Worm (Caenorhabditis elegans) whole organism, L1 larva: ENCODE results near the gene sumv-1.

Experiments
- C04F5.9 ChIP-seq: sonication (generic microtip); optimal IDR thresholded peaks from 2 replicates; lab custom pipeline; 2016; ENCODE audit warnings: missing genetic modification characterization, missing compliant biosample characterization
- C16A3.4 ChIP-seq: fragments of 150-350 bp; optimal IDR thresholded peaks from 2 replicates; lab custom pipeline; 2014; ENCODE audit warnings: missing biosample characterization, missing genetic modification characterization
- F16B12.6 ChIP-seq: fragments of 150-350 bp; optimal IDR thresholded peaks from 2 replicates; lab custom pipeline; 2014; ENCODE audit warnings: missing biosample characterization, missing genetic modification characterization
- alr-1 ChIP-seq: fragments of 200-800 bp; sonication (Bioruptor generic); optimal IDR thresholded peaks from 2 replicates; lab custom pipeline; 2018; ENCODE audit warnings: borderline replicate concordance, mild to moderate bottlenecking, missing genetic modification characterization, missing compliant biosample characterization
- aly-2 ChIP-seq: fragments of 150-350 bp; optimal IDR thresholded peaks from 2 replicates; lab custom pipeline; 2014; ENCODE audit warnings: missing biosample characterization, missing genetic modification characterization
- ama-1 ChIP-seq: fragments of 150-350 bp; optimal IDR thresholded peaks from 2 replicates; lab custom pipeline; 2014
- ceh-63 ChIP-seq: fragments of 200-800 bp; sonication (Bioruptor generic); optimal IDR thresholded peaks from 2 replicates; lab custom pipeline; 2018; ENCODE audit warnings: mild to moderate bottlenecking, missing genetic modification characterization, missing compliant biosample characterization
- ceh-8 ChIP-seq: fragments of 200-800 bp; sonication (Bioruptor generic); optimal IDR thresholded peaks from 2 replicates; lab custom pipeline; 2018; ENCODE audit warnings: mild to moderate bottlenecking, missing genetic modification characterization, moderate library complexity, missing compliant biosample characterization
- ceh-88 ChIP-seq: fragments of 200-800 bp; sonication (Bioruptor generic); IDR thresholded peaks from 2 replicates; pipeline ENCODE4 v1.3.6; 2022; ENCODE audit warnings: missing genetic modification characterization, missing compliant biosample characterization
- ceh-90 ChIP-seq: sonication (generic microtip); optimal IDR thresholded peaks from 2 replicates; lab custom pipeline; 2016; ENCODE audit warnings: missing genetic modification characterization, missing compliant biosample characterization
- ces-1 ChIP-seq: fragments of 150-350 bp; optimal IDR thresholded peaks from 2 replicates; lab custom pipeline; 2014; ENCODE audit warnings: missing biosample characterization, missing genetic modification reagents, missing genetic modification characterization
- dsc-1 ChIP-seq: sonication (generic microtip); optimal IDR thresholded peaks from 2 replicates; lab custom pipeline; 2016; ENCODE audit warnings: mild to moderate bottlenecking, missing genetic modification characterization, missing compliant biosample characterization
- efl-3 ChIP-seq: fragments of 200-800 bp; sonication (Bioruptor generic); optimal IDR thresholded peaks from 2 replicates; lab custom pipeline; 2018; ENCODE audit warnings: mild to moderate bottlenecking, missing genetic modification characterization, missing compliant biosample characterization
- elt-2 ChIP-seq: sonication (generic microtip); optimal IDR thresholded peaks from 2 replicates; lab custom pipeline; 2016; ENCODE audit warnings: missing genetic modification characterization, mild to moderate bottlenecking, inconsistent platforms, missing compliant biosample characterization, missing genetic modification reagents
- fkh-4 ChIP-seq: sonication (generic microtip); optimal IDR thresholded peaks from 2 replicates; lab custom pipeline; 2016; ENCODE audit warnings: missing compliant biosample characterization, missing genetic modification characterization, borderline replicate concordance
- fkh-8 ChIP-seq: sonication (generic microtip); optimal IDR thresholded peaks from 2 replicates; lab custom pipeline; 2016; ENCODE audit warnings: mild to moderate bottlenecking, missing genetic modification characterization, missing compliant biosample characterization
- fos-1 ChIP-seq: fragments of 150-350 bp; optimal IDR thresholded peaks from 2 replicates; lab custom pipeline; 2014; ENCODE audit warnings: missing biosample characterization, missing genetic modification characterization
- grh-1 ChIP-seq: fragments of 200-800 bp; sonication (Bioruptor generic); IDR thresholded peaks from 2 replicates; pipeline ENCODE4 v1.3.6; 2022; ENCODE audit warnings: missing genetic modification reagents, missing genetic modification characterization, missing compliant biosample characterization
- irx-1 ChIP-seq: sonication (generic microtip); optimal IDR thresholded peaks from 2 replicates; lab custom pipeline; 2016; ENCODE audit warnings: missing genetic modification characterization, missing compliant biosample characterization
- lin-13 ChIP-seq: fragments of 150-350 bp; optimal IDR thresholded peaks from 2 replicates; lab custom pipeline; 2014; ENCODE audit warnings: missing biosample characterization, missing genetic modification reagents, missing genetic modification characterization
- lin-15B ChIP-seq: fragments of 150-350 bp; sonication (generic microtip); optimal IDR thresholded peaks from 3 replicates; lab custom pipeline; 2014; ENCODE audit warnings: missing biosample characterization, missing genetic modification characterization
- lin-39 ChIP-seq: fragments of 150-350 bp; optimal IDR thresholded peaks from 2 replicates; lab custom pipeline; 2014; ENCODE audit warnings: missing biosample characterization, missing genetic modification reagents, missing genetic modification characterization
- lir-3 ChIP-seq: sonication (generic microtip); optimal IDR thresholded peaks from 2 replicates; lab custom pipeline; 2016; ENCODE audit warnings: mild to moderate bottlenecking, missing genetic modification characterization, moderate library complexity, missing compliant biosample characterization; ENCODE audit not compliant: poor library complexity
- lsy-2 ChIP-seq, 2 experiments: fragments of 150-350 bp; optimal IDR thresholded peaks; 2 replicates each; lab custom pipeline; 2014; ENCODE audit warnings: missing biosample characterization in 2 of 2, missing genetic modification characterization in 2 of 2
- mef-2 ChIP-seq: fragments of 150-350 bp; optimal IDR thresholded peaks from 2 replicates; lab custom pipeline; 2014; ENCODE audit warnings: missing biosample characterization, missing genetic modification characterization
- mep-1 ChIP-seq: fragments of 150-350 bp; optimal IDR thresholded peaks from 2 replicates; lab custom pipeline; 2014; ENCODE audit warnings: missing biosample characterization, missing genetic modification characterization
- nhr-11 ChIP-seq: fragments of 150-350 bp; optimal IDR thresholded peaks from 2 replicates; lab custom pipeline; 2014; ENCODE audit warnings: missing biosample characterization, missing genetic modification characterization
- nhr-19 ChIP-seq: fragments of 200-800 bp; sonication (Bioruptor generic); conservative IDR thresholded peaks from 2 replicates; pipeline ENCODE4 v1.3.6; 2022; ENCODE audit warnings: missing genetic modification characterization, missing compliant biosample characterization
- nhr-20 ChIP-seq: sonication (generic microtip); optimal IDR thresholded peaks from 2 replicates; lab custom pipeline; 2016; ENCODE audit warnings: mild to moderate bottlenecking, missing genetic modification characterization, missing compliant biosample characterization
- nhr-237 ChIP-seq: fragments of 150-350 bp; optimal IDR thresholded peaks from 2 replicates; lab custom pipeline; 2014; ENCODE audit warnings: missing biosample characterization, missing genetic modification characterization
- nhr-47 ChIP-seq: sonication (generic microtip); optimal IDR thresholded peaks from 2 replicates; lab custom pipeline; 2016; ENCODE audit warnings: mild to moderate bottlenecking, missing genetic modification characterization, moderate library complexity, missing compliant biosample characterization
- nhr-71 ChIP-seq: sonication (generic microtip); optimal IDR thresholded peaks from 2 replicates; lab custom pipeline; 2016; ENCODE audit warnings: mild to moderate bottlenecking, missing genetic modification characterization, moderate library complexity, missing compliant biosample characterization
- nhr-76 ChIP-seq: sonication (generic microtip); optimal IDR thresholded peaks from 2 replicates; lab custom pipeline; 2017; ENCODE audit warnings: missing biosample characterization, missing genetic modification characterization
- nhr-77 ChIP-seq: fragments of 150-350 bp; optimal IDR thresholded peaks from 2 replicates; lab custom pipeline; 2014; ENCODE audit warnings: missing biosample characterization, missing genetic modification characterization
- nhr-84 ChIP-seq: sonication (generic microtip); optimal IDR thresholded peaks from 2 replicates; lab custom pipeline; 2017; ENCODE audit warnings: missing biosample characterization, missing genetic modification characterization
- nhr-85 ChIP-seq: sonication (generic microtip); peaks from one replicate; lab custom pipeline; 2016; ENCODE audit warnings: missing genetic modification characterization, inconsistent platforms, missing compliant biosample characterization
- nhr-90 ChIP-seq: sonication (generic microtip); optimal IDR thresholded peaks from 2 replicates; lab custom pipeline; 2016; ENCODE audit warnings: mild to moderate bottlenecking, missing genetic modification characterization, missing compliant biosample characterization; ENCODE audit not compliant: poor library complexity
- rnt-1 ChIP-seq: sonication (generic microtip); optimal IDR thresholded peaks from 2 replicates; lab custom pipeline; 2016; ENCODE audit warnings: mild to moderate bottlenecking, missing genetic modification characterization, moderate library complexity, missing compliant biosample characterization
- skn-1 ChIP-seq: fragments of 150-350 bp; optimal IDR thresholded peaks from 2 replicates; lab custom pipeline; 2014; ENCODE audit warnings: missing biosample characterization, missing genetic modification characterization
- snu-23 ChIP-seq: sonication (generic microtip); optimal IDR thresholded peaks from 2 replicates; lab custom pipeline; 2016; ENCODE audit warnings: missing genetic modification characterization, missing compliant biosample characterization
- sox-4 ChIP-seq: sonication (generic microtip); optimal IDR thresholded peaks from 2 replicates; lab custom pipeline; 2016; ENCODE audit warnings: missing genetic modification characterization, missing compliant biosample characterization
- sptf-1 ChIP-seq: fragments of 150-350 bp; optimal IDR thresholded peaks from 2 replicates; lab custom pipeline; 2014; ENCODE audit warnings: missing biosample characterization, missing genetic modification characterization
- tbx-2 ChIP-seq: sonication (generic microtip); optimal IDR thresholded peaks from 2 replicates; lab custom pipeline; 2016; ENCODE audit warnings: missing genetic modification characterization, missing compliant biosample characterization
- unc-130 ChIP-seq: fragments of 150-350 bp; optimal IDR thresholded peaks from 2 replicates; lab custom pipeline; 2017; ENCODE audit warnings: missing biosample characterization, missing genetic modification characterization, inconsistent platforms
- unc-30 ChIP-seq: sonication (generic microtip); optimal IDR thresholded peaks from 2 replicates; lab custom pipeline; 2017; ENCODE audit warnings: missing biosample characterization, missing genetic modification characterization
- unc-62 ChIP-seq: fragments of 150-350 bp; optimal IDR thresholded peaks from 2 replicates; lab custom pipeline; 2014; ENCODE audit warnings: missing biosample characterization, missing genetic modification reagents, missing genetic modification characterization
- xbp-1 ChIP-seq: sonication (generic microtip); optimal IDR thresholded peaks from 2 replicates; lab custom pipeline; 2016; ENCODE audit warnings: missing genetic modification characterization, missing compliant biosample characterization
- zip-4 ChIP-seq: fragments of 200-800 bp; sonication (Bioruptor generic); optimal IDR thresholded peaks from 2 replicates; lab custom pipeline; 2018; ENCODE audit warnings: mild to moderate bottlenecking, missing genetic modification characterization, moderate library complexity, missing compliant biosample characterization
- ztf-11 ChIP-seq, 2 experiments: sonication (generic microtip); optimal IDR thresholded peaks; 2 replicates each; lab custom pipeline; 2016 to 2017; ENCODE audit warnings: missing genetic modification characterization in 2 of 2, missing biosample characterization in 1 of 2, missing compliant biosample characterization in 1 of 2

sumv-1 gene

ce11 chrIII:5280228-5280627 lies 26.2 kb upstream of the sumv-1 start (continued):
- TF ChIP-seq nhr-90: no peak
- TF ChIP-seq, all 84 proteins: peak for 12

ce11 chrIII:5277740-5278139 lies 23.8 kb upstream of the sumv-1 start, which contains the start of gene clk-1:
Gene clk-1 (plus strand): TSS chrIII:5277894.
- TF ChIP-seq lsy-2 (tag; optimal IDR thresholded peaks at IDR 0.05; lab: Kevin White, UChicago): no peak
- no peak for TF ChIP-seq nhr-71 (tag; lab: Kevin White, UChicago)
- TF ChIP-seq ceh-90: no peak
- TF ChIP-seq unc-130 (tag; lab: Kevin White, UChicago): no peak
- TF ChIP-seq xbp-1: no peak
- TF ChIP-seq unc-30 (tag; lab: Kevin White, UChicago): no peak

ce11 chrIII:5274715-5275355 lies 20.8 kb upstream of the sumv-1 start, which contains the start of the genes daf-41 and toc-1:
Gene daf-41 (minus strand): TSS chrIII:5274765.
Gene toc-1 (plus strand): TSS chrIII:5275251.
- TF ChIP-seq C16A3.4 (tag; lab: Kevin White, UChicago) (peak; percentile 57), alr-1 (tag; lab: Kevin White, UChicago) (no peak), grh-1 (GFP tag; lab: Robert Waterston, UW) (no peak), nhr-11 (tag; lab: Kevin White, UChicago) (no peak), fkh-4 (tag; lab: Kevin White, UChicago) (no peak), ama-1 (lab: Kevin White, UChicago) (no peak), lin-15B (peak; percentile 10), lin-39 (tag; lab: Kevin White, UChicago) (no peak), zip-4 (GFP tag; lab: Kevin White, UChicago) (no peak), aly-2 (tag; lab: Kevin White, UChicago) (no peak), ceh-88 (GFP tag; lab: Robert Waterston, UW) (no peak), irx-1 (tag; lab: Kevin White, UChicago) (no peak), ceh-8 (peak; percentile 16), snu-23 (GFP tag; lab: Kevin White, UChicago) (peak; percentile 68), F16B12.6 (tag; lab: Kevin White, UChicago) (peak; percentile 13), nhr-20 (tag; lab: Kevin White, UChicago) (peak; percentile 31), fkh-8 (tag; lab: Kevin White, UChicago) (peak; percentile 81), lir-3 (tag; lab: Kevin White, UChicago) (no peak), lin-13 (GFP tag; lab: Kevin White, UChicago) (peak; percentile 48), nhr-19 (peak; percentile 18; the same call in 1 of the 2 replicates), nhr-237 (no peak), unc-62 (GFP tag; lab: Kevin White, UChicago) (no peak), nhr-77 (no peak), nhr-85 (tag; lab: Kevin White, UChicago) (no peak), rnt-1 (tag; lab: Kevin White, UChicago) (peak; percentile 11), mef-2 (no peak), ceh-63 (GFP tag; lab: Kevin White, UChicago) (no peak), dsc-1 (peak; percentile 63), skn-1 (tag; lab: Kevin White, UChicago) (peak; percentile 77), nhr-84 (tag; lab: Kevin White, UChicago) (no peak), C04F5.9 (no peak), efl-3 (GFP tag; lab: Kevin White, UChicago) (no peak), mep-1 (tag; lab: Kevin White, UChicago) (peak; percentile 82), ztf-11 (tag; optimal IDR thresholded peaks at IDR 0.05; lab: Kevin White, UChicago) (no peak), ces-1 (GFP tag; lab: Kevin White, UChicago) (no peak), nhr-47 (tag; lab: Kevin White, UChicago) (peak; percentile 47), tbx-2 (tag; lab: Kevin White, UChicago) (no peak), nhr-76 (tag; lab: Kevin White, UChicago) (no peak), sox-4 (tag; lab: Kevin White, UChicago) (no peak), fos-1 (tag; lab: Kevin White, UChicago) (peak; percentile 20), lsy-2 (tag; optimal IDR thresholded peaks at IDR 0.05; lab: Kevin White, UChicago) (peak; percentile 69 to 73), nhr-71 (tag; lab: Kevin White, UChicago) (peak; percentile 59), sptf-1 (tag; lab: Kevin White, UChicago) (no peak), elt-2 (tag; lab: Kevin White, UChicago) (no peak), xbp-1 (peak; percentile 40)
